Worm (Caenorhabditis elegans) whole organism, late embryonic: ENCODE measurements around the gene ZK688.12.

Source experiments
- C08G9.2 ChIP-seq: sonication (generic microtip); optimal IDR thresholded peaks from 2 replicates; lab custom pipeline; 2016; ENCODE audit warnings: mild to moderate bottlenecking, missing genetic modification characterization, moderate library complexity, missing compliant biosample characterization
- F13H6.1 ChIP-seq: sonication (generic microtip); optimal IDR thresholded peaks from 2 replicates; lab custom pipeline; 2016; ENCODE audit warnings: missing genetic modification characterization, missing compliant biosample characterization
- K09A11.1 ChIP-seq: sonication (generic microtip); optimal IDR thresholded peaks from 2 replicates; lab custom pipeline; 2017; ENCODE audit warnings: antibody characterized with exemption, mild to moderate bottlenecking, missing genetic modification characterization, missing compliant biosample characterization; ENCODE audit not compliant: insufficient read depth
- T23F11.4 ChIP-seq: fragments of 200-800 bp; sonication (Bioruptor generic); optimal IDR thresholded peaks from 2 replicates; lab custom pipeline; 2018; ENCODE audit warnings: mild to moderate bottlenecking, missing genetic modification characterization, missing compliant biosample characterization
- ahr-1 ChIP-seq: sonication (generic microtip); optimal IDR thresholded peaks from 2 replicates; lab custom pipeline; 2016; ENCODE audit warnings: missing genetic modification characterization, missing compliant biosample characterization
- ceh-18 ChIP-seq: sonication (generic microtip); optimal IDR thresholded peaks from 2 replicates; lab custom pipeline; 2016; ENCODE audit warnings: missing genetic modification characterization, missing compliant biosample characterization
- ceh-22 ChIP-seq: sonication (generic microtip); optimal IDR thresholded peaks from 2 replicates; lab custom pipeline; 2017; ENCODE audit warnings: missing biosample characterization, missing genetic modification characterization
- ceh-31 ChIP-seq: sonication (generic microtip); optimal IDR thresholded peaks from 2 replicates; lab custom pipeline; 2016; ENCODE audit warnings: missing genetic modification characterization, missing compliant biosample characterization
- ceh-34 ChIP-seq: sonication (generic microtip); optimal IDR thresholded peaks from 2 replicates; lab custom pipeline; 2016; ENCODE audit warnings: mild to moderate bottlenecking, missing genetic modification characterization, missing compliant biosample characterization
- ceh-48 ChIP-seq: sonication (generic microtip); optimal IDR thresholded peaks from 2 replicates; lab custom pipeline; 2016; ENCODE audit warnings: missing genetic modification characterization, inconsistent platforms, missing compliant biosample characterization
- ceh-6 ChIP-seq: fragments of 200-800 bp; sonication (Bioruptor generic); optimal IDR thresholded peaks from 2 replicates; lab custom pipeline; 2018; ENCODE audit warnings: mild to moderate bottlenecking, missing genetic modification characterization, missing compliant biosample characterization
- dmd-4 ChIP-seq: sonication (generic microtip); optimal IDR thresholded peaks from 2 replicates; lab custom pipeline; 2016; ENCODE audit warnings: borderline replicate concordance, missing genetic modification characterization, missing compliant biosample characterization
- dve-1 ChIP-seq: sonication (generic microtip); optimal IDR thresholded peaks from 2 replicates; lab custom pipeline; 2017; ENCODE audit warnings: antibody characterized with exemption, mild to moderate bottlenecking, missing genetic modification characterization, missing compliant biosample characterization
- elt-4 ChIP-seq: sonication (generic microtip); optimal IDR thresholded peaks from 2 replicates; lab custom pipeline; 2016; ENCODE audit warnings: missing genetic modification characterization, missing compliant biosample characterization
- ets-4 ChIP-seq: sonication (generic microtip); optimal IDR thresholded peaks from 2 replicates; lab custom pipeline; 2016; ENCODE audit warnings: missing genetic modification characterization, missing compliant biosample characterization
- fkh-10 ChIP-seq: fragments of 150-350 bp; optimal IDR thresholded peaks from 2 replicates; lab custom pipeline; 2014; ENCODE audit warnings: missing biosample characterization, missing genetic modification reagents, missing genetic modification characterization
- hlh-15 ChIP-seq: sonication (generic microtip); optimal IDR thresholded peaks from 2 replicates; lab custom pipeline; 2016; ENCODE audit warnings: missing genetic modification characterization, missing compliant biosample characterization
- hlh-6 ChIP-seq: sonication (generic microtip); optimal IDR thresholded peaks from 2 replicates; lab custom pipeline; 2016; ENCODE audit warnings: missing genotype, missing genetic modification characterization, missing compliant biosample characterization
- hlh-8 ChIP-seq: sonication (generic microtip); optimal IDR thresholded peaks from 2 replicates; lab custom pipeline; 2016; ENCODE audit warnings: missing genotype, missing genetic modification characterization, missing compliant biosample characterization
- lim-6 ChIP-seq: sonication (generic microtip); optimal IDR thresholded peaks from 2 replicates; lab custom pipeline; 2016; ENCODE audit warnings: missing genetic modification characterization, missing compliant biosample characterization
- mec-3 ChIP-seq: sonication (generic microtip); optimal IDR thresholded peaks from 2 replicates; lab custom pipeline; 2016; ENCODE audit warnings: borderline replicate concordance, missing genetic modification characterization, missing compliant biosample characterization
- nhr-11 ChIP-seq: fragments of 150-350 bp; optimal IDR thresholded peaks from 2 replicates; lab custom pipeline; 2014; ENCODE audit warnings: missing biosample characterization, missing genetic modification characterization
- npax-4 ChIP-seq: sonication (generic microtip); optimal IDR thresholded peaks from 2 replicates; lab custom pipeline; 2016; ENCODE audit warnings: missing genetic modification characterization, missing compliant biosample characterization
- odd-2 ChIP-seq: sonication (generic microtip); optimal IDR thresholded peaks from 2 replicates; lab custom pipeline; 2017; ENCODE audit warnings: antibody characterized with exemption, mild to moderate bottlenecking, missing genetic modification characterization, missing compliant biosample characterization
- pag-3 ChIP-seq: sonication (generic microtip); optimal IDR thresholded peaks from 2 replicates; lab custom pipeline; 2016; ENCODE audit warnings: missing compliant biosample characterization, missing genetic modification characterization, borderline replicate concordance
- pha-2 ChIP-seq: sonication (generic microtip); optimal IDR thresholded peaks from 2 replicates; lab custom pipeline; 2017; ENCODE audit warnings: mild to moderate bottlenecking, missing genetic modification characterization, missing compliant biosample characterization
- pha-4 ChIP-seq: fragments of 150-350 bp; optimal IDR thresholded peaks from 2 replicates; lab custom pipeline; 2018; ENCODE audit warnings: missing biosample characterization, missing genetic modification reagents, missing genetic modification characterization
- pqm-1 ChIP-seq: sonication (generic microtip); optimal IDR thresholded peaks from 2 replicates; lab custom pipeline; 2016; ENCODE audit warnings: missing genetic modification characterization, missing compliant biosample characterization
- pros-1 ChIP-seq: fragments of 150-350 bp; optimal IDR thresholded peaks from 2 replicates; lab custom pipeline; 2014; ENCODE audit warnings: missing biosample characterization, missing genetic modification reagents, missing genetic modification characterization
- rnt-1 ChIP-seq: sonication (generic microtip); optimal IDR thresholded peaks from 2 replicates; lab custom pipeline; 2016; ENCODE audit warnings: missing genetic modification characterization, missing compliant biosample characterization
- sdc-2 ChIP-seq: sonication (generic microtip); optimal IDR thresholded peaks from 2 replicates; lab custom pipeline; 2016; ENCODE audit warnings: missing genotype, missing genetic modification characterization, missing compliant biosample characterization
- sox-4 ChIP-seq: sonication (generic microtip); optimal IDR thresholded peaks from 2 replicates; lab custom pipeline; 2017; ENCODE audit warnings: mild to moderate bottlenecking, missing genetic modification characterization, inconsistent platforms, missing compliant biosample characterization
- unc-55 ChIP-seq: sonication (generic microtip); optimal IDR thresholded peaks from 2 replicates; lab custom pipeline; 2017; ENCODE audit warnings: missing biosample characterization, missing genetic modification reagents, missing genetic modification characterization
- unc-86 ChIP-seq: sonication (generic microtip); optimal IDR thresholded peaks from 2 replicates; lab custom pipeline; 2016; ENCODE audit warnings: missing genetic modification characterization, missing compliant biosample characterization
- zip-5 ChIP-seq: sonication (generic microtip); optimal IDR thresholded peaks from 2 replicates; lab custom pipeline; 2016; ENCODE audit warnings: missing genetic modification characterization, missing compliant biosample characterization

Gene ZK688.12

DNA sequence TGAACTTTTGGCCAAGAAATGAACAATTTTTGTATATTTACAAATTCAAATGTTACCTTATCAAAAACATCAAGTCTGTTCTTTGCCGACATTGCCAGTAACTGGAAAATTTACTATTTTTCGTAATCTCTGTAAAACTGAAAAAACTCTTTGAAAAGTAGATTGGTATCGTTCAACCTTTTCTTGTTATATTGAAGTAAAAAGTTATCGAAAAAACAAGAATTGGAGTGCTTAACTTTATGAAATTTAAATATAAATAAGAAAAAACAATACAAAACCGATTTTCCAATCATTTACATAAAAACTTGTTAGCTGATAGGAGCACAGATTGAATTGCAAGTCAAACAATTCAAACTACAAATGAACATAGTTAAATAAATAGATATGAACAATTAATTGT, 28.5 kb downstream of the ZK688.12 start, which contains the start of gene ZK688.11:
ZK688.11 (minus strand) TSS at position 101 of the 400 bp plus-strand sequence.
- TF ChIP-seq rnt-1 (no peak), ceh-6 (GFP tag; lab: Kevin White, UChicago) (no peak)

- TF ChIP-seq ceh-31 (no peak), T23F11.4 (GFP tag; lab: Kevin White, UChicago) (no peak), unc-55 (GFP tag; lab: Kevin White, UChicago) (no peak), sdc-2 (tag; lab: Kevin White, UChicago) (no peak), zip-5 (no peak), pha-2 (tag; lab: Kevin White, UChicago) (no peak), ahr-1 (tag; lab: Kevin White, UChicago) (no peak), rnt-1 (no peak), hlh-15 (no peak), dve-1 (tag; lab: Kevin White, UChicago) (no peak), unc-86 (tag; lab: Kevin White, UChicago) (no peak), nhr-11 (tag; lab: Kevin White, UChicago) (no peak), pqm-1 (tag; lab: Kevin White, UChicago) (no peak), pros-1 (no peak)
- TF ChIP-seq, all 69 proteins: peak for 0
Observed at ce11 chrIII:7882900-7883299, 30.5 kb downstream of the ZK688.12 start, which contains the start of gene ZK688.9. Gene ZK688.9, minus strand, starts transcription at chrIII:7883000.

- TF ChIP-seq ceh-18 = peak; percentile 75
- peak; percentile 72 for TF ChIP-seq unc-55 (GFP tag; lab: Kevin White, UChicago)
- no peak for TF ChIP-seq fkh-10 (GFP tag; lab: Kevin White, UChicago)
- TF ChIP-seq rnt-1 = peak; percentile 46
- TF ChIP-seq elt-4 (tag; lab: Kevin White, UChicago) = no peak
- no peak for TF ChIP-seq npax-4
- TF ChIP-seq dmd-4 (tag; lab: Kevin White, UChicago) = no peak
- TF ChIP-seq hlh-6 (tag; lab: Kevin White, UChicago) = no peak
- no peak for TF ChIP-seq sox-4 (tag; lab: Kevin White, UChicago)
- TF ChIP-seq pag-3 (tag; lab: Kevin White, UChicago) = no peak
- no peak for TF ChIP-seq odd-2 (tag; lab: Kevin White, UChicago)
Observed at ce11 chrIII:7880132-7880715, 33.2 kb downstream of the ZK688.12 start.

DNA sequence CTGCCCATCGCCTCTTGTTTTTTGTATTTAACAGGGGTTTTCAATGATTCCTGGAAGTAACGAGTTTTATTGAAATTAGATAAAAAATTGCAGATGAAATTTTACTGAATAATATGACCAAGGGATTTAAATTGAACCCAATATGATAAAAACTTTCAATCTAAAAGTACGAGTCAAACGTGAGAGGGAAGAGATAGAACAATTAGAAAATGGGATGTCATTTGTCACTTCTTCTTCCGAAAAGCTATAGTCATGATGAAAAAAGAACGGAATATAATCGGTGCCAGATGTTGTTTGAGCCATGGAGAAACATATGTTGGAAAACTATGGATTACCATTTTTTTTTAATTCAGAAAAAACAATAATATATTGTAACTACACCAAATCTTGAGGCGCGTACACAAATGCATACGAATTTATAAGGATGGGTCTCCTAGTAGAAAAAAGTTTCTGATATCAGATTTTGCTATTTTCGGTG, 34.5 kb downstream of the ZK688.12 start, which contains the start of gene sup-18:
sup-18 (minus strand) TSS at position 51 of the 478 bp plus-strand sequence.
- no peak for TF ChIP-seq ceh-34 (tag; lab: Kevin White, UChicago)
- TF ChIP-seq hlh-8 (tag; lab: Kevin White, UChicago) = no peak
- TF ChIP-seq sdc-2 (tag; lab: Kevin White, UChicago) = no peak
- no peak for TF ChIP-seq fkh-10 (GFP tag; lab: Kevin White, UChicago)
- no peak for TF ChIP-seq dve-1 (tag; lab: Kevin White, UChicago)
- no peak for TF ChIP-seq C08G9.2 (tag; lab: Kevin White, UChicago)
- no peak for TF ChIP-seq K09A11.1 (tag; lab: Kevin White, UChicago)
- no peak for TF ChIP-seq F13H6.1 (tag; lab: Kevin White, UChicago)
- TF ChIP-seq zip-5 = no peak

ce11 chrIII:7877090-7877489, 36.3 kb downstream of the ZK688.12 start:
- TF ChIP-seq ets-4 (tag; lab: Kevin White, UChicago) (no peak), pros-1 (no peak), elt-4 (tag; lab: Kevin White, UChicago) (no peak), mec-3 (tag; lab: Kevin White, UChicago) (no peak), hlh-15 (no peak), lim-6 (no peak), nhr-11 (tag; lab: Kevin White, UChicago) (no peak), sox-4 (tag; lab: Kevin White, UChicago) (no peak), pqm-1 (tag; lab: Kevin White, UChicago) (no peak), ceh-48 (no peak), ceh-34 (tag; lab: Kevin White, UChicago) (no peak), ahr-1 (tag; lab: Kevin White, UChicago) (no peak), fkh-10 (GFP tag; lab: Kevin White, UChicago) (no peak), pha-4 (tag; lab: Kevin White, UChicago) (no peak), ceh-22 (tag; lab: Kevin White, UChicago) (no peak)
